Fruit fly (Drosophila melanogaster) whole organism, embryonic: ENCODE measurements around the gene CG11454.

Source experiments
- ATbp ChIP-seq: fragments of 200-800 bp; sonication (Bioruptor generic); optimal IDR thresholded peaks from 2 replicates; lab custom pipeline; 2017; ENCODE audit warnings: missing biosample characterization, mild to moderate bottlenecking, missing genetic modification characterization, missing genetic modification reagents
- Ada2b ChIP-seq: fragments of 200-800 bp; sonication (Bioruptor generic); IDR thresholded peaks from 2 replicates; pipeline ENCODE4 v1.3.6; 2022; ENCODE audit warnings: missing biosample characterization, missing genetic modification characterization
- CG11093 ChIP-seq: fragments of 200-800 bp; sonication (Bioruptor generic); IDR thresholded peaks from 3 replicates; pipeline ENCODE4 v1.3.6; 2022; ENCODE audit warnings: missing biosample characterization, missing genetic modification characterization
- CG11504 ChIP-seq: fragments of 200-800 bp; sonication (Bioruptor generic); optimal IDR thresholded peaks from 3 replicates; lab custom pipeline; 2019; ENCODE audit warnings: missing biosample characterization, mild to moderate bottlenecking, missing genetic modification characterization, moderate library complexity
- CG11696 ChIP-seq: fragments of 200-800 bp; sonication (Bioruptor generic); IDR thresholded peaks from 2 replicates; pipeline ENCODE4 v1.3.6; 2022; ENCODE audit warnings: missing biosample characterization, missing genetic modification characterization
- CG11723 ChIP-seq: fragments of 200-800 bp; sonication (Bioruptor generic); optimal IDR thresholded peaks from 2 replicates; lab custom pipeline; 2017; ENCODE audit warnings: missing biosample characterization, mild to moderate bottlenecking, missing genetic modification characterization
- CG12104 ChIP-seq: fragments of 200-800 bp; sonication (Bioruptor generic); optimal IDR thresholded peaks from 3 replicates; lab custom pipeline; 2016; ENCODE audit warnings: missing biosample characterization, missing genetic modification characterization
- CG12744 ChIP-seq: fragments of 200-800 bp; sonication (Bioruptor generic); optimal IDR thresholded peaks from 2 replicates; lab custom pipeline; 2016; ENCODE audit warnings: missing biosample characterization, missing genetic modification characterization
- CG13624 ChIP-seq: fragments of 200-800 bp; sonication (Bioruptor generic); optimal IDR thresholded peaks from 2 replicates; lab custom pipeline; 2016; ENCODE audit warnings: missing biosample characterization, missing genetic modification characterization
- CG2199 ChIP-seq: fragments of 200-800 bp; sonication (Bioruptor generic); IDR thresholded peaks from 3 replicates; pipeline ENCODE4 v1.3.6; 2022; ENCODE audit warnings: missing biosample characterization, missing genetic modification characterization
- CG2889 ChIP-seq: fragments of 200-800 bp; sonication (Bioruptor generic); IDR thresholded peaks from 3 replicates; pipeline ENCODE4 v1.3.6; 2022; ENCODE audit warnings: missing biosample characterization, missing genetic modification characterization
- CG4360 ChIP-seq: fragments of 200-800 bp; sonication (Bioruptor generic); IDR thresholded peaks from 2 replicates; pipeline ENCODE4 v1.3.6; 2022; ENCODE audit warnings: missing biosample characterization, missing genetic modification characterization
- CG6689 ChIP-seq: fragments of 200-800 bp; sonication (Bioruptor generic); IDR thresholded peaks from 2 replicates; pipeline ENCODE4 v1.3.6; 2022; ENCODE audit warnings: missing biosample characterization, missing genetic modification characterization
- CG7357 ChIP-seq: fragments of 200-800 bp; sonication (Bioruptor generic); IDR thresholded peaks from 3 replicates; pipeline ENCODE4 v1.3.6; 2022; ENCODE audit warnings: missing biosample characterization, missing genetic modification characterization
- Dip3 ChIP-seq: fragments of 200-800 bp; sonication (Bioruptor generic); optimal IDR thresholded peaks from 3 replicates; lab custom pipeline; 2016; ENCODE audit warnings: missing biosample characterization, missing genetic modification characterization
- E2f1 ChIP-seq: fragments of 200-800 bp; sonication (Bioruptor generic); IDR thresholded peaks from 2 replicates; pipeline ENCODE4 v1.3.6; 2022; ENCODE audit warnings: missing biosample characterization, missing genetic modification characterization
- Fer1 ChIP-seq: fragments of 200-800 bp; sonication (Bioruptor generic); optimal IDR thresholded peaks from 2 replicates; lab custom pipeline; 2017; ENCODE audit warnings: missing biosample characterization, mild to moderate bottlenecking, missing genetic modification characterization
- Gug ChIP-seq: fragments of 200-800 bp; sonication (Bioruptor generic); IDR thresholded peaks from 4 replicates; pipeline ENCODE4 v1.3.6; 2022; ENCODE audit warnings: missing biosample characterization, missing genetic modification characterization
- HLHmδ ChIP-seq: fragments of 200-800 bp; sonication (Bioruptor generic); optimal IDR thresholded peaks from 2 replicates; lab custom pipeline; 2018; ENCODE audit warnings: missing biosample characterization, mild to moderate bottlenecking, missing genetic modification characterization, moderate library complexity
- Hmr ChIP-seq: fragments of 200-800 bp; sonication (Bioruptor generic); optimal IDR thresholded peaks from 3 replicates; lab custom pipeline; 2017; ENCODE audit warnings: mild to moderate bottlenecking, missing biosample characterization, missing genetic modification reagents, missing genetic modification characterization
- Lhr ChIP-seq: fragments of 200-800 bp; sonication (Bioruptor generic); optimal IDR thresholded peaks from 3 replicates; lab custom pipeline; 2017; ENCODE audit warnings: mild to moderate bottlenecking, missing biosample characterization, missing genetic modification reagents, missing genetic modification characterization
- MBD-R2 ChIP-seq: fragments of 200-800 bp; sonication (Bioruptor generic); IDR thresholded peaks from 2 replicates; pipeline ENCODE4 v1.3.6; 2022; ENCODE audit warnings: missing biosample characterization, missing genetic modification characterization
- Med ChIP-seq: fragments of 200-800 bp; sonication (Bioruptor generic); peaks from one replicate; lab custom pipeline; 2016; ENCODE audit warnings: missing biosample characterization, missing genetic modification characterization, mild to moderate bottlenecking, inconsistent platforms, moderate library complexity
- Myb ChIP-seq: fragments of 200-800 bp; sonication (Bioruptor generic); optimal IDR thresholded peaks from 2 replicates; lab custom pipeline; 2016; ENCODE audit warnings: missing biosample characterization, missing genetic modification characterization
- NK7.1 ChIP-seq: fragments of 200-800 bp; sonication (Bioruptor generic); optimal IDR thresholded peaks from 3 replicates; lab custom pipeline; 2016; ENCODE audit warnings: missing biosample characterization, missing genetic modification characterization
- Rfx ChIP-seq: fragments of 200-800 bp; sonication (Bioruptor generic); IDR thresholded peaks from 2 replicates; pipeline ENCODE4 v1.3.6; 2022; ENCODE audit warnings: missing biosample characterization, missing genetic modification characterization
- Sry-β ChIP-seq: fragments of 200-800 bp; sonication (Bioruptor generic); optimal IDR thresholded peaks from 2 replicates; lab custom pipeline; 2018; ENCODE audit warnings: missing biosample characterization, mild to moderate bottlenecking, missing genetic modification characterization, moderate library complexity
- Sry-δ ChIP-seq: fragments of 200-800 bp; sonication (Bioruptor generic); optimal IDR thresholded peaks from 2 replicates; lab custom pipeline; 2016; ENCODE audit warnings: missing biosample characterization, missing genetic modification characterization
- Trl ChIP-seq, 3 experiments: fragments of >200 bp in 2 of 3; fragments of 200-800 bp in 1 of 3; sonication (Bioruptor generic) in 1 of 3; optimal IDR thresholded peaks; 2 replicates in 1 of 3; 3 replicates in 2 of 3; lab custom pipeline; 2016 to 2017; ENCODE audit warnings: missing biosample characterization in 1 of 3, missing genetic modification characterization in 1 of 3
- abd-A ChIP-seq: fragments of 200-800 bp; sonication (Bioruptor generic); optimal IDR thresholded peaks from 3 replicates; lab custom pipeline; 2019; ENCODE audit warnings: missing biosample characterization, mild to moderate bottlenecking, missing genetic modification characterization, moderate library complexity
- ash1 ChIP-seq: fragments of 200-800 bp; sonication (Bioruptor generic); optimal IDR thresholded peaks from 2 replicates; lab custom pipeline; 2018; ENCODE audit warnings: missing biosample characterization, mild to moderate bottlenecking, missing genetic modification characterization
- az2 ChIP-seq: fragments of 200-800 bp; sonication (Bioruptor generic); optimal IDR thresholded peaks from 3 replicates; lab custom pipeline; 2016; ENCODE audit warnings: missing biosample characterization, missing genetic modification characterization
- ci ChIP-seq: fragments of 200-800 bp; sonication (Bioruptor generic); IDR thresholded peaks from 3 replicates; pipeline ENCODE4 v1.3.6; 2022; ENCODE audit warnings: missing biosample characterization, missing genetic modification characterization
- croc ChIP-seq: fragments of 200-800 bp; sonication (Bioruptor generic); conservative IDR thresholded peaks from 3 replicates; pipeline ENCODE4 v1.3.6; 2022; ENCODE audit warnings: missing biosample characterization, missing genetic modification characterization
- cwo ChIP-seq: fragments of 200-800 bp; sonication (Bioruptor generic); optimal IDR thresholded peaks from 3 replicates; lab custom pipeline; 2017; ENCODE audit warnings: missing biosample characterization, missing genetic modification characterization, mild to moderate bottlenecking, moderate library complexity, missing genetic modification reagents
- ewg ChIP-seq: fragments of 200-800 bp; sonication (Bioruptor generic); optimal IDR thresholded peaks from 3 replicates; lab custom pipeline; 2017; ENCODE audit warnings: mild to moderate bottlenecking, missing biosample characterization, missing genetic modification reagents, missing genetic modification characterization
- gsb ChIP-seq: fragments of 200-800 bp; sonication (Bioruptor generic); IDR thresholded peaks from 2 replicates; pipeline ENCODE4 v1.3.6; 2022; ENCODE audit warnings: missing biosample characterization, missing genetic modification characterization
- ind ChIP-seq: fragments of 200-800 bp; sonication (Bioruptor generic); optimal IDR thresholded peaks from 3 replicates; lab custom pipeline; 2016; ENCODE audit warnings: missing biosample characterization, missing genetic modification characterization
- jing ChIP-seq: fragments of 200-800 bp; sonication (Bioruptor generic); optimal IDR thresholded peaks from 2 replicates; lab custom pipeline; 2018; ENCODE audit warnings: missing biosample characterization, mild to moderate bottlenecking, missing genetic modification characterization
- nerfin-1 ChIP-seq: fragments of 200-800 bp; sonication (Bioruptor generic); optimal IDR thresholded peaks from 3 replicates; lab custom pipeline; 2019; ENCODE audit warnings: missing biosample characterization, mild to moderate bottlenecking, missing genetic modification characterization, moderate library complexity
- onecut ChIP-seq: fragments of 200-800 bp; sonication (Bioruptor generic); IDR thresholded peaks from 2 replicates; pipeline ENCODE4 v1.3.6; 2022; ENCODE audit warnings: missing biosample characterization, missing genetic modification characterization
- pnt ChIP-seq: fragments of 200-800 bp; sonication (Bioruptor generic); optimal IDR thresholded peaks from 3 replicates; lab custom pipeline; 2016; ENCODE audit warnings: missing biosample characterization, missing genetic modification characterization
- repo ChIP-seq: fragments of 200-800 bp; sonication (Bioruptor generic); optimal IDR thresholded peaks from 2 replicates; lab custom pipeline; 2016; ENCODE audit warnings: missing biosample characterization, missing genetic modification characterization
- scrt ChIP-seq: fragments of 200-800 bp; sonication (Bioruptor generic); optimal IDR thresholded peaks from 2 replicates; lab custom pipeline; 2018; ENCODE audit warnings: missing biosample characterization, mild to moderate bottlenecking, missing genetic modification characterization, moderate library complexity
- sens ChIP-seq: fragments of 200-800 bp; sonication (Bioruptor generic); peaks from one replicate; lab custom pipeline; 2016; ENCODE audit warnings: missing biosample characterization, missing genetic modification characterization
- slp2 ChIP-seq: fragments of 200-800 bp; sonication (Bioruptor generic); optimal IDR thresholded peaks from 2 replicates; lab custom pipeline; 2016; ENCODE audit warnings: missing biosample characterization, missing genetic modification characterization
- stwl ChIP-seq: fragments of 200-800 bp; sonication (Bioruptor generic); optimal IDR thresholded peaks from 3 replicates; lab custom pipeline; 2018; ENCODE audit warnings: missing biosample characterization, mild to moderate bottlenecking, missing genetic modification characterization, moderate library complexity
- tx ChIP-seq: fragments of 200-800 bp; sonication (Bioruptor generic); optimal IDR thresholded peaks from 2 replicates; lab custom pipeline; 2016; ENCODE audit warnings: missing biosample characterization, missing genetic modification characterization
- zfh2 ChIP-seq: fragments of 200-800 bp; sonication (Bioruptor generic); optimal IDR thresholded peaks from 2 replicates; lab custom pipeline; 2016; ENCODE audit warnings: missing biosample characterization, missing genetic modification characterization

CG11454 gene

DNA sequence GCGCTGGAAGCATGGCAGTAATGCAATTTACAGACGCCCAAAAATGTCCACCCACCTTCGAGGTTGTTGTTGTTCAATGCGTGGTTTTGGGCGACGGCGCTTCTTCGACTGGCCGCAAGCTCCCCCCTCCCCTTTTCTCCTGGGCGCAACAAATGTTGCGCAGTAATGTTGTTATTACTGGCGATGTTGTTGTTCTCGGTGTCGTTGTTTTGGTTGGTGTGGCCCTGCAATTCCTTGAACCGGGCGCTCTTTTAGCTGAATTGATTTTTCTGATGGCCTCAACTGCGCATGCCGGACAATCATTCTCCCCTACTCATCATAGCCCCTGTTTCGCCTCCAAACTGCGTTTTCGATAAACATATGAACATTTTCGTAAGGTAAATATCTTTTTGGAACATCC, 37.9 kb downstream of the CG11454 start:
- TF ChIP-seq CG4360, result 0 out of 2 replicates have a peak, but pooled peaks have one; percentile 36
- TF ChIP-seq CG11504 (tag; lab: Kevin White, UChicago), result peak; percentile 94
- TF ChIP-seq repo (GFP tag; lab: Kevin White, UChicago), result no peak
- TF ChIP-seq slp2 (GFP tag; lab: Kevin White, UChicago), result no peak
- TF ChIP-seq abd-A (tag; lab: Kevin White, UChicago), result peak; percentile 84
- TF ChIP-seq onecut (GFP tag; lab: Robert Waterston, UW), result peak; percentile 83
- peak; percentile 51 for TF ChIP-seq ewg
- 0 out of 3 replicates have a peak, but pooled peaks have one; percentile 27 for TF ChIP-seq CG2199
- TF ChIP-seq scrt (GFP tag; lab: Kevin White, UChicago), result peak; percentile 86
- TF ChIP-seq nerfin-1 (tag; lab: Kevin White, UChicago), result peak; percentile 3

DNA sequence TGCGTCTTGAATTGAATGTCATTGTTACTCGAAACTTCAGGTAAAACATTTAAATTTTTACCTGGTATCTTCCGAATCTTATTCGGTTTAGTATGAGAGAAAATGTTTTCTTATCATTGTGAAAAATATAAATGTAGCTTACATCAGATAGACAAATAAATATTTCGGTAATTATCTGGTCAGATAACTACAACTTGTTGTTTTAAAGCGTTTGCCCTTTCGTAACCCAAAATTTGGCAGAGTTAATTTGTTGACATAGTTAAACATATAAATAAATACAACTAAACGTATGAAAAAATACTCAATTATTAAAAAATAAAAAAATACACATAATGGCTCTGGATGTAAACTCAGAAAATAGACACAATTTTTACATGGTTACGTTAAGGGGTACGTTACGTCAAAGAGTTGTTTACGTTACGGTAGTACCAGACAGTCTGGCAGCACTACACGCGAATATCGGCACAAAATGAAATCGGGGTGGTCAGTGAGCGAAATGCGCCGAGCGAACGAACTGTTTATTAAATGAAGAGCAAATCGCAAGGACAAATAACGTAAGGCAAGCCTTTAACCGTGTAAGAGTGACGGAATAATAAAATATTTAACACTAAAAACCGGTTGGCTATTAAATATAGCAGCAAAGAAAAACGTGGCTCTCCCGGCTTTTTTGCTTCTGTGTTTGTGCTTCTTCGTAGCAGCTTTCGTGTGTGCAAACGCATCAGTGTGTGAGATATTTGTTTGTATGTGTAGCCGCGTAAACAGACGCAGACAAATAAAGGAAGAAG, 39.4 kb downstream of the CG11454 start:
- peak; percentile 48 for TF ChIP-seq Hmr
- no peak for TF ChIP-seq jing
- no peak; the same call in 1 of the 2 replicates for TF ChIP-seq CG6689
- TF ChIP-seq Fer1 (GFP tag; lab: Kevin White, UChicago), result peak; percentile 44
- peak in 1 of 2 experiments; percentile 28 for TF ChIP-seq Trl (optimal IDR thresholded peaks at IDR 0.05; lab: Kevin White, UChicago)
- no peak for TF ChIP-seq Trl (GFP tag; optimal IDR thresholded peaks at IDR 0.05; lab: Kevin White, UChicago)
- TF ChIP-seq Rfx, result no peak; the same call in 1 of the 2 replicates
- peak; percentile 39 for TF ChIP-seq ash1 (GFP tag; lab: Kevin White, UChicago)
- TF ChIP-seq ci (GFP tag; lab: Robert Waterston, UW), result peak; percentile 15; the same call in 1 of the 3 replicates
- TF ChIP-seq CG2889, result no peak
- TF ChIP-seq sens, result peak; percentile 31
- no peak for TF ChIP-seq Dip3 (GFP tag; lab: Kevin White, UChicago)
- TF ChIP-seq CG13624 (GFP tag; lab: Kevin White, UChicago), result no peak
- no peak for TF ChIP-seq tx (GFP tag; lab: Kevin White, UChicago)
- TF ChIP-seq HLHmδ (GFP tag; lab: Kevin White, UChicago), result no peak
- TF ChIP-seq ATbp (GFP tag; lab: Kevin White, UChicago), result no peak
- no peak for TF ChIP-seq CG12104 (GFP tag; lab: Kevin White, UChicago)
- no peak for TF ChIP-seq CG11723
- TF ChIP-seq cwo (GFP tag; lab: Kevin White, UChicago), result no peak
- no peak for TF ChIP-seq Lhr (GFP tag; lab: Kevin White, UChicago)
- peak; percentile 77 for TF ChIP-seq Med (GFP tag; lab: Kevin White, UChicago)
- peak; percentile 45; the same call in 1 of the 2 replicates for TF ChIP-seq MBD-R2 (GFP tag; lab: Robert Waterston, UW)
- no peak for TF ChIP-seq Gug (GFP tag; lab: Robert Waterston, UW)
- TF ChIP-seq croc, result no peak
- TF ChIP-seq Sry-δ (GFP tag; lab: Kevin White, UChicago), result peak; percentile 9
- no peak for TF ChIP-seq Ada2b (GFP tag; lab: Robert Waterston, UW)
- no peak for TF ChIP-seq NK7.1 (GFP tag; lab: Kevin White, UChicago)
- no peak for TF ChIP-seq zfh2 (GFP tag; lab: Kevin White, UChicago)
- TF ChIP-seq stwl (tag; lab: Kevin White, UChicago), result peak; percentile 51
- TF ChIP-seq E2f1 (GFP tag; lab: Robert Waterston, UW), result no peak
- no peak for TF ChIP-seq CG11696 (GFP tag; lab: Robert Waterston, UW)
- no peak for TF ChIP-seq CG11093 (GFP tag; lab: Robert Waterston, UW)
- TF ChIP-seq Sry-β (GFP tag; lab: Kevin White, UChicago), result no peak
- no peak for TF ChIP-seq CG7357
- no peak for TF ChIP-seq az2
- TF ChIP-seq Myb (GFP tag; lab: Kevin White, UChicago), result peak; percentile 3
- TF ChIP-seq gsb, result no peak
- TF ChIP-seq ind (GFP tag; lab: Kevin White, UChicago), result no peak
- no peak for TF ChIP-seq CG12744
- no peak for TF ChIP-seq pnt
